Worm (Caenorhabditis elegans): Measurements from ENCODE around the gene C03H5.6.

Gene C03H5.6

DNA sequence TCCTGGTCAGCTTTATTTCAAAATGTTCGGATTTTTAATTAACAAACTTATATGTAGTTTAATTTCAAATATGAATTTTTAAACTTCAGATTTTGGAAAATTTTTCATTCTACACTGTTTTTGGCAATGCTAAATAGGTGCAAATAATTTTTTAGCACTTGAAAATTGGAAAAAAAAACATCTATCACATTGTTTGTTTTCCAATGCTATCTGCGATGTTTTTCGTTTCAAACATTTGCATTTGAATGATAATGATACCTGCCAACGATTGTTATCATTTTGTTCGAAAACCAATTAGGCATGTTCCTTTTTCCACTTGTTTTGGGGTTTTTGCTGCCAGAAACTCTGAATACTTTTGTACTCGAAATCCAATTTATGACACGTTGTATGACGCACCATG, 24.3 kb downstream of the C03H5.6 start, which contains the start of gene C03H5.4:
C03H5.4 (plus strand) TSS at position 301 of the 400 bp plus-strand sequence.
- TF ChIP-seq cebp-1 (GFP tag; IDR thresholded peaks at IDR 0.05) (no peak), cebp-1 (tag; optimal IDR thresholded peaks at IDR 0.05) (no peak), nfyb-1 (GFP tag; IDR thresholded peaks at IDR 0.05) (no peak), efl-1 (GFP tag; optimal IDR thresholded peaks at IDR 0.05) (no peak), B0336.3 (GFP tag; IDR thresholded peaks at IDR 0.05) (no peak), Y53G8AR.9 (GFP tag; conservative IDR thresholded peaks at IDR 0.05) (no peak), ceh-40 (GFP tag; IDR thresholded peaks at IDR 0.05) (no peak), ceh-79 (tag; optimal IDR thresholded peaks at IDR 0.05) (no peak), hlh-12 (tag; optimal IDR thresholded peaks at IDR 0.05) (no peak), ets-4 (GFP tag; optimal IDR thresholded peaks at IDR 0.05) (no peak), bed-1 (GFP tag; IDR thresholded peaks at IDR 0.05) (no peak), lsl-1 (GFP tag; optimal IDR thresholded peaks at IDR 0.05) (no peak), ztf-28 (GFP tag; IDR thresholded peaks at IDR 0.05) (no peak), let-526 (GFP tag; IDR thresholded peaks at IDR 0.05) (no peak)

ce11 chrII:372235-372634, 27.0 kb downstream of the C03H5.6 start:
- TF ChIP-seq nhr-179 (tag; optimal IDR thresholded peaks at IDR 0.05), result no peak

- TF ChIP-seq attf-6 (GFP tag; IDR thresholded peaks at IDR 0.05) (no peak), madf-6 (GFP tag; IDR thresholded peaks at IDR 0.05) (no peak), let-607 (tag; optimal IDR thresholded peaks at IDR 0.05) (no peak), sea-2 (GFP tag; IDR thresholded peaks at IDR 0.05) (no peak), ets-4 (GFP tag; optimal IDR thresholded peaks at IDR 0.05) (no peak), ccch-3 (GFP tag; optimal IDR thresholded peaks at IDR 0.05) (no peak), tbx-9 (tag; optimal IDR thresholded peaks at IDR 0.05; ENCODE audit: borderline replicate concordance) (no peak), efl-1 (GFP tag; optimal IDR thresholded peaks at IDR 0.05) (no peak), zfh-2 (GFP tag; conservative IDR thresholded peaks at IDR 0.05) (no peak), unc-62 (GFP tag; optimal IDR thresholded peaks at IDR 0.05) (no peak), C06A6.2 (GFP tag; conservative IDR thresholded peaks at IDR 0.05) (no peak), ceh-91 (GFP tag; IDR thresholded peaks at IDR 0.05) (no peak), nfya-1 (tag; optimal IDR thresholded peaks at IDR 0.05; ENCODE audit: borderline replicate concordance, insufficient read depth) (no peak)
These were observed 27.7 kb downstream of the C03H5.6 start for ce11 chrII:371549-371948.

DNA sequence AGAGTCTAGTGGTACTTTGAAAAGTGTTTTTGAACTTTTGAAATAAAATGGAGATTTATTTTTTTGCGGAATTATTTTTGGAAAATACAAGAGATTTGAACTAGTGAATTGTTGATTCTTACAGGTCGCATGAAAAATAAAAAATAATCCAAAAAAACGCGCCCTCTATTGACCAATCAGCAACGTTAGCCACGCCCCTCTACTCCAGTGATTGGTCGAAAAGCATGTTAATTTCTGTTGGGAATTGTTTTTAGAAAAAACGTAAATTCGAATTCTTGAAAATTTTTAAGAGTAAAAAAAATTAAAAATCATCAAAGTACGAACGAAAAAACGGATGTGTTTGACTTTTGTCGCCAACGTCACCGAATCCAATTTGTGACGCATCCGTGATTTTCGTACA, 28.8 kb downstream of the C03H5.6 start:
- TF ChIP-seq egrh-3 (GFP tag; IDR thresholded peaks at IDR 0.05) (no peak), lin-40 (tag; optimal IDR thresholded peaks at IDR 0.05) (no peak), F33H1.4 (GFP tag; IDR thresholded peaks at IDR 0.05) (no peak), C06A6.2 (GFP tag; conservative IDR thresholded peaks at IDR 0.05) (no peak), ztf-6 (GFP tag; IDR thresholded peaks at IDR 0.05) (no peak), T07F8.4 (tag; optimal IDR thresholded peaks at IDR 0.05) (no peak), attf-3 (GFP tag; conservative IDR thresholded peaks at IDR 0.05) (no peak), unc-130 (GFP tag; optimal IDR thresholded peaks at IDR 0.05) (no peak), chd-7 (tag; optimal IDR thresholded peaks at IDR 0.05) (no peak), bed-1 (GFP tag; IDR thresholded peaks at IDR 0.05) (no peak)

ce11 chrII:367455-367854, 31.8 kb downstream of the C03H5.6 start, which contains the start of gene ptr-3:
TSS of gene ptr-3 (minus strand) at chrII:367555.
- TF ChIP-seq K11D2.4 (GFP tag; IDR thresholded peaks at IDR 0.05) (no peak), attf-5 (GFP tag; optimal IDR thresholded peaks at IDR 0.05) (no peak), F55B11.4 (tag; optimal IDR thresholded peaks at IDR 0.05; ENCODE audit: borderline replicate concordance, insufficient read depth) (no peak), T26A5.8 (tag; optimal IDR thresholded peaks at IDR 0.05) (no peak), him-1 (tag; optimal IDR thresholded peaks at IDR 0.05) (no peak)

All from whole organism, young adult.